Fruit fly (Drosophila melanogaster) S2 (cell line): ENCODE measurements around the gene CG31365.

Experiments used
- CG8478 ChIP-seq: fragments of >200 bp; optimal IDR thresholded peaks from 2 replicates; lab custom pipeline; 2018
- CTCF ChIP-seq, 2 experiments: fragments of >200 bp; optimal IDR thresholded peaks; 2 replicates each; lab custom pipeline; 2018

Gene CG31365

dm6 chr3R:23126241-23127022 is at the start of gene CG31365:
Gene CG31365 (minus strand): TSS chr3R:23126422.
- no peak for TF ChIP-seq CG8478 (lab: Kevin White, UChicago)
- TF ChIP-seq CTCF (optimal IDR thresholded peaks at IDR 0.05; lab: Kevin White, UChicago) = no peak

DNA sequence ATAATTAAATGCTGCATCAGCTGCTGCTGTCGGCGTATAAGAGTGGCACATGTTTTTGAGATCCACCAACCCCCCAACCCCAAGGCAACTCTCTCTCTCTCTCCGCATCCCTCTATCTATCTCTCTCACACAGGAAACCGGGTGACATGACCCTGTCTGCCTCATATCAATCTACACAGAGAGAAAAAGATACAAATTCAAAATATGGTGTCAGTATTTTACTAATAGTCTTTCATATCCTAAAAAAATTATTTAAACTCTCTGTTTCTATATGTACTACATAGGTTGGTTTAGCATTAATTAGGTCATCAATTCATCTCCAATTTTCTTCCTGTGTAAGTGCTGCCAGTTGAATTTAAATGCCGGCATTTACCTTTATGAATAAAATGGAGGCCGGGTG is 49.2 kb upstream of the CG31365 start:
- TF ChIP-seq CG8478 (lab: Kevin White, UChicago) (no peak), CTCF (optimal IDR thresholded peaks at IDR 0.05; lab: Kevin White, UChicago) (no peak)

DNA sequence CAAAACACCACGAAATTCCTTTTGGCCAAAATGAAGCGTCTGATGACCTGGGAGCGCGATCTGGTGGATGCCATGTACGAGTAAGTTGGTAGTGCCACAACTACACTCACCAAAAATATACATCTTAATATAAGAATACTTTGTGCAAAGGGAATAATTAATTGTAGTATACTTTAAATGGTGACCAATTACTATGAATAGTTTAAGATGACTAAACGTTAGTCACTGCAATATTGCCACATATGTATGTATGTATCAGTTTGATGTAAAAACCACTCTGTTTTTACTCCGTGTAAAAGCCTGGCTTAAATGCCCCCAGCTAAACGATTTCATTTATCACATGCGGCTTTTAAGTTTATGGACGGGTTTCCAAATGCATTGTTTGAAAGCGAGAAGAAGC is 48.5 kb upstream of the CG31365 start:
- TF ChIP-seq CTCF (optimal IDR thresholded peaks at IDR 0.05; lab: Kevin White, UChicago) (no peak), CG8478 (lab: Kevin White, UChicago) (no peak)

DNA sequence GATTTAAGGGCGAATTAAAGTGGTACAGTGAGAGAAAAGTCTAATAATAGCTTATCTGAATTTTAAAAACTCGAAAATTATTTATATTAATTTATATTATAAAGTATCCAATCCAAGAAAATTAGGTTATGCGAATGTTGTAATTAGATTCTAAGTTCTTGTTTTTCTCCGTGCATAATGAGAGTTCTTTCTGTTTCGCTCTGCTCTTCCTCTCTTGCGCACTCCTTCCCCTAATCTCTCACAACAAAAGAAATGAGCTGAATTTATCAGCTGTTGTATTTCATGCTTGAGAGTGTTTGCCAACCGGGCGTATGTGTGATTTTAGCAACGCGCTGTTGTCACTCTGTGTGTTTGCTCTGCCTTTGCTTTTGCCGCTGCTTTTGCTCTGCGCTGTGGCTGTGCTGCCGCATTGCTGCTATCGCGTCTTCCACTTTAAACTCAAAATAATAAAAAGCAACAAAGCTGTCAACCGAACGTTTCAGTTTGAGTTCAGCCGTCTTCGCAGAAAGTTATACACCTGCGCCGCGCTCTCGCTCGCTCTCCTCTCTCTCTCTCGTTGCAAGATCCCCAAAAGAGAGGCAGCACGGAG is 47.3 kb upstream of the CG31365 start, which contains the start of gene CG46310:
CG46310 (plus strand) TSS at position 481 of the 589 bp plus-strand sequence.
- TF ChIP-seq CG8478 (lab: Kevin White, UChicago) = no peak
- TF ChIP-seq CTCF (optimal IDR thresholded peaks at IDR 0.05; lab: Kevin White, UChicago) = no peak

DNA sequence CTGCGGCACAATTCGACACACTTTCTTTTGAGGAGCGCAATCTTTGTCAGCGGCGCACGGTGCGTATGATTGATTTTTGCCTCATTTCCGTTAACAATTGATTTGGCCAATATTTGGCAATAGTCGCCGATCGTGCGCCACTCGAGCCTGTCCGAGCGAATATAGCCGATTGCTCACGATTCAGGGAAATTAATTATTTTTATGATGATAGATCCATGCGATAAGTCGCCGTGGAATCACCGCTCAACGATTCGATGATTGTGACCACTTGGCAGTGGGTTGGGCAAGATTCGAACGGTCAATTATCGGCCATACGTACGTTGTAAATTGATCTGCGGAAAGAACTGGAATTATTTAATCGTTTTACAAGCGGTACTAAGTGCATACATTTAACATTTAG is 45.6 kb upstream of the CG31365 start:
- TF ChIP-seq CTCF (optimal IDR thresholded peaks at IDR 0.05; lab: Kevin White, UChicago) = no peak
- no peak for TF ChIP-seq CG8478 (lab: Kevin White, UChicago)

dm6 chr3R:23170335-23170734 is 44.1 kb upstream of the CG31365 start:
- TF ChIP-seq CTCF (optimal IDR thresholded peaks at IDR 0.05; lab: Kevin White, UChicago) (no peak), CG8478 (lab: Kevin White, UChicago) (no peak)

DNA sequence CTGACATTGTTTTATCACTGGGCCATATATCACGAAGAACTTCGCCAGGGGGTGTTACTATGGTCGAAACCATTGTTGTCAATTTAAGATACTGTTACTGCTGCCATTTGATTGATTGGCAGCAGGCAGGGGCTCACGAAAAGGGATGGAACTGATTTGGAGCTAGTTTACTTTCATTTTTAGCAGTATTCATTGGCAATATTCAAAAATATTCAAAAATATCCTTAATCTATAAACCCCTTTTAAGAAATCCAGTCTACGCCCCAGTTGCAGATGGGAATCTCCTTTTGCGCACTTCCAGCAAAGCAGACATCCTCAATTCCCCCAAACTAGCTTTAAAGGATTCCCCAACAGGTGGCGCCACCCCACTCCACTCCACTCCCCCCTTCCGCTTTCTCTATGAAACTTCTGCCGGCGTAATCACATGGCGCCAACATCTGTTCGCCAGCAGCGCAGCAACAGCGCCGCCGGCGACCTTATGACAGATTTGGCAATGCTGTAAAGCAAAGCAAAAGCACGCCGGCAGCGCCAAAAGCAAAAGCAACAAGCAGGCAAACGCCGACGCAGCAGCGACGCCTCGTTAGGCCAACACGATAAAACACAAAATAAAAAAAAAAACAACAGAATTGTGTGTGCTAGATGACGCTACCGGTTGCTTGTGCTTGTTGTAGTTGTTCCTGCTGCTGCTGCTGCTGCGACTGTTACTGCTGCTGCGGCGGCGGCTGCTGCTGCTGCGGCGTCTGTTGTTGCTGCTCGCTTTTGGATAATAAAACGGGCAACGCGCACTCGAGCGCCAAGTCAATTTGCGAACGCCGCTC is 41.5 kb upstream of the CG31365 start, which contains the start of gene Irk1:
Irk1 (plus strand) TSS at position 811 of the 818 bp plus-strand sequence.
- no peak for TF ChIP-seq CG8478 (lab: Kevin White, UChicago)
- peak; percentile 60 to 70 for TF ChIP-seq CTCF (optimal IDR thresholded peaks at IDR 0.05; lab: Kevin White, UChicago)

DNA sequence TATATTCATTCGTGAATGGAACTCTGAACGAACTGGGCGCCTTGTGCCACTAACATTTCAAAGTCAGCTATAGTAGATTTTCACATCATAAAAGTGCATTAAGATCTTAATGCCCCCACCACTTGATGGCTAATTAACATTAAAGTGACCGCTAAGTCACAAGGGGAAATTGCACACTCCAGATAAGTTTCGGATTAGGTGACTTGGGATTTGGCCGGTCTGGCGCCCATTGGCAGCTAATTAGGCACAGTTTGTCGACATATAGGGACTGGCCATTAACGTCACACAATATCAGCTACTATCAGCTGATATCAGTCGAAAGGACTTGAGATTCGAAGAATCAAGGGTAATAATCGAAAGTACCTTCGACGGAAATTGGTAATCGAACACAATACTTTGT is 38.4 kb upstream of the CG31365 start:
- TF ChIP-seq CG8478 (lab: Kevin White, UChicago) = no peak
- TF ChIP-seq CTCF (optimal IDR thresholded peaks at IDR 0.05; lab: Kevin White, UChicago) = no peak

DNA sequence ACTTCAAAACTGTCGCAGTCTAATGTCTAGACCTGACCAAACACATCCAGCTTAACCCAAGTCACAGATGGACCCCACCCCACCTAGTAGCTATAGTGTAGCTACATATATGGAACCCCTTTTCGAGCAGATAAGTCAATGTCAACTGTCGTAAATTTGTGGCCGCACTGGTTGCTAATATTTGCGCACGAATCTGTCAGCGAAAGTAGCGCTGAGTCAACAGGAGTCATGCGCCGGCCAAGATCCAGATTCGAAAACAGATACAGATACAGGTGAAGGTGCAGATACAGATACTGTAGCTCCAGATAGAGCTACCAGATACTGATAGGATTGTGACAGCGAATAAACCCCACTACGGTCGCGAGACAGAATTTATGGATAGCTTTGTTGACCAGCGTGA is 37.9 kb upstream of the CG31365 start:
- TF ChIP-seq CG8478 (lab: Kevin White, UChicago) (no peak), CTCF (optimal IDR thresholded peaks at IDR 0.05; lab: Kevin White, UChicago) (no peak)

dm6 chr3R:23161288-23161870 is 35.2 kb upstream of the CG31365 start, which contains the start of gene CG13829:
Gene CG13829 (minus strand): TSS chr3R:23161338.
- TF ChIP-seq CG8478 (lab: Kevin White, UChicago) = no peak
- TF ChIP-seq CTCF (optimal IDR thresholded peaks at IDR 0.05; lab: Kevin White, UChicago) = no peak

- TF ChIP-seq CTCF (optimal IDR thresholded peaks at IDR 0.05; lab: Kevin White, UChicago) (peak in 1 of 2 experiments; percentile 85), CG8478 (lab: Kevin White, UChicago) (no peak)
These were observed 33.2 kb upstream of the CG31365 start, which contains the start of gene VhaAC39-2 for dm6 chr3R:23159289-23159956. Gene VhaAC39-2 (minus strand): TSS chr3R:23159316.

- TF ChIP-seq CG8478 (lab: Kevin White, UChicago) (no peak), CTCF (optimal IDR thresholded peaks at IDR 0.05; lab: Kevin White, UChicago) (peak; percentile 78 to 81)
These were observed 31.5 kb upstream of the CG31365 start, which contains the start of gene unk for dm6 chr3R:23157664-23158151. Gene unk (minus strand): TSS chr3R:23157862.

DNA sequence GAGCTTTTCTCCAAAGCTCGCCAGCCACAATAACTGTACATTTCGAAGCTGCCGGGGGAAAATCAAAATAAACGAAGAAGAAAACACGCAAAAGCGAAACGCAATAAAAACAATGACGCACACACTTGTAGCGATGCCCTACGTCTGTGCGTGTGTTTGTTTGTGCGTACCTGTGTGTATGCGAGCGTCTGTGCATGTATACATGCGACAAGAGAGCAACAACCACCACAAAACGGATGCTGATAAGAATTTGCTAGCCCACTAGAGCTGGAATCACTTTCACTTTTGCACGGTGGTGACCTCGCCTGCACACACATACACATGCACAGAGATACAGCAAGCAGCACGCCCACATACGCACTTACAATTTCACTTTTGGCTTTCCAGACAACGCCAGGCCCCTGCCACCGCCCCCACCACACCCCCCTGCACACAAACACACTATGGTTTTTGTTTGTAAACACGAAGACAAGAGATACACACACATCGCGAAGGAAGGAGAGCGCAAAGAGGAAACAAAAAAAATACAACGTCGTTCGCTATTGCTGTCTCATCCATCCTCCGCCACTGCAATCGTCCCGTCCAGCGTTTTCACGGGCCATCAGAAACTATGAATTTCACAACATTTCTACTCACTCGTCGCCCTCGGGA is 30.8 kb upstream of the CG31365 start:
- TF ChIP-seq CTCF (optimal IDR thresholded peaks at IDR 0.05; lab: Kevin White, UChicago) (no peak), CG8478 (lab: Kevin White, UChicago) (no peak)
